Worm (Caenorhabditis elegans) whole organism, mixed stage, embryonic: Measurements from ENCODE around the gene B0563.5.

Source experiments
- bed-3 ChIP-seq: fragments of 200-800 bp; sonication (Bioruptor generic); optimal IDR thresholded peaks from 3 replicates; lab custom pipeline; 2018; ENCODE audit warnings: mild to moderate bottlenecking, missing genetic modification characterization, moderate library complexity, missing compliant biosample characterization
- elt-1 ChIP-seq: sonication (generic microtip); optimal IDR thresholded peaks from 2 replicates; lab custom pipeline; 2017; ENCODE audit warnings: missing genetic modification characterization, mild to moderate bottlenecking, missing compliant biosample characterization, antibody characterized with exemption, moderate library complexity, borderline replicate concordance; ENCODE audit not compliant: insufficient read depth
- mab-5 ChIP-seq: fragments of 150-350 bp; optimal IDR thresholded peaks from 2 replicates; lab custom pipeline; 2014; ENCODE audit warnings: missing biosample characterization, missing genetic modification characterization
- mep-1 ChIP-seq: fragments of 150-350 bp; optimal IDR thresholded peaks from 2 replicates; lab custom pipeline; 2017; ENCODE audit warnings: missing biosample characterization, missing genetic modification reagents, missing genetic modification characterization, inconsistent platforms
- nhr-12 ChIP-seq: fragments of 150-350 bp; optimal IDR thresholded peaks from 2 replicates; lab custom pipeline; 2014; ENCODE audit warnings: missing biosample characterization, missing genetic modification characterization
- nhr-76 ChIP-seq: sonication (generic microtip); optimal IDR thresholded peaks from 2 replicates; lab custom pipeline; 2017; ENCODE audit warnings: missing biosample characterization, missing genetic modification characterization
- pha-4 ChIP-seq: fragments of 150-350 bp; optimal IDR thresholded peaks from 2 replicates; lab custom pipeline; 2018; ENCODE audit warnings: missing biosample characterization, missing genetic modification reagents, missing genetic modification characterization
- sem-2 ChIP-seq: fragments of 200-800 bp; sonication (Bioruptor generic); optimal IDR thresholded peaks from 2 replicates; lab custom pipeline; 2018; ENCODE audit warnings: mild to moderate bottlenecking, missing genetic modification characterization, missing compliant biosample characterization
- snpc-4 ChIP-seq: fragments of 150-350 bp; optimal IDR thresholded peaks from 2 replicates; lab custom pipeline; 2014; ENCODE audit warnings: missing biosample characterization, missing genetic modification characterization
- unc-62 ChIP-seq: fragments of 150-350 bp; optimal IDR thresholded peaks from 2 replicates; lab custom pipeline; 2014; ENCODE audit warnings: missing biosample characterization, missing genetic modification reagents, missing genetic modification characterization

- TF ChIP-seq pha-4 (tag; lab: Kevin White, UChicago) (no peak), nhr-76 (tag; lab: Kevin White, UChicago) (no peak), snpc-4 (tag; lab: Kevin White, UChicago) (no peak), sem-2 (GFP tag; lab: Kevin White, UChicago) (no peak), elt-1 (tag; lab: Kevin White, UChicago) (no peak), mab-5 (tag; lab: Kevin White, UChicago) (no peak), unc-62 (GFP tag; lab: Kevin White, UChicago) (no peak), bed-3 (no peak), mep-1 (no peak), nhr-12 (tag; lab: Kevin White, UChicago) (no peak)
These were observed 25.3 kb downstream of the B0563.5 start, which contains the start of gene B0563.1 for ce11 chrX:9171241-9171640.
